Fruit fly (Drosophila melanogaster) Kc167 (cell line): ENCODE data around the gene CG10031.

ENCODE experiments used
- Myc ChIP-seq: fragments of >200 bp; optimal IDR thresholded peaks from 2 replicates; lab custom pipeline; 2017; ENCODE audit warnings: missing external identifiers
- Sin3A ChIP-seq: fragments of >200 bp; optimal IDR thresholded peaks from 2 replicates; lab custom pipeline; 2018; ENCODE audit warnings: missing external identifiers
- h ChIP-seq: fragments of >200 bp; optimal IDR thresholded peaks from 3 replicates; lab custom pipeline; 2018; ENCODE audit warnings: missing external identifiers
- insv ChIP-seq: fragments of >200 bp; optimal IDR thresholded peaks from 3 replicates; lab custom pipeline; 2018; ENCODE audit warnings: missing external identifiers
- psq ChIP-seq: fragments of >200 bp; optimal IDR thresholded peaks from 2 replicates; lab custom pipeline; 2017; ENCODE audit warnings: missing external identifiers
- ttk ChIP-seq: sonication (Bioruptor generic); optimal IDR thresholded peaks from 2 replicates; lab custom pipeline; 2017; ENCODE audit warnings: missing external identifiers

CG10031 gene

dm6 chr2L:3698992-3699514 is at the start of gene CG10031, which contains the start of gene CG42464:
Gene CG10031 (minus strand): TSS chr2L:3699092.
Gene CG42464 (plus strand): TSS chr2L:3699464.
- TF ChIP-seq insv (lab: Kevin White, UChicago) = no peak
- TF ChIP-seq Myc = no peak
- TF ChIP-seq psq (lab: Kevin White, UChicago) = no peak
- no peak for TF ChIP-seq h (lab: Kevin White, UChicago)
- TF ChIP-seq ttk (lab: Kevin White, UChicago) = no peak
- TF ChIP-seq Sin3A (lab: Kevin White, UChicago) = no peak

- TF ChIP-seq ttk (lab: Kevin White, UChicago) (no peak), insv (lab: Kevin White, UChicago) (no peak), psq (lab: Kevin White, UChicago) (no peak), Myc (no peak), h (lab: Kevin White, UChicago) (no peak), Sin3A (lab: Kevin White, UChicago) (no peak)
These were observed 49.8 kb upstream of the CG10031 start for dm6 chr2L:3748691-3749090.

dm6 chr2L:3740443-3740842 is 41.6 kb upstream of the CG10031 start:
- TF ChIP-seq insv (lab: Kevin White, UChicago) (no peak), Myc (no peak), Sin3A (lab: Kevin White, UChicago) (no peak), h (lab: Kevin White, UChicago) (no peak)

DNA sequence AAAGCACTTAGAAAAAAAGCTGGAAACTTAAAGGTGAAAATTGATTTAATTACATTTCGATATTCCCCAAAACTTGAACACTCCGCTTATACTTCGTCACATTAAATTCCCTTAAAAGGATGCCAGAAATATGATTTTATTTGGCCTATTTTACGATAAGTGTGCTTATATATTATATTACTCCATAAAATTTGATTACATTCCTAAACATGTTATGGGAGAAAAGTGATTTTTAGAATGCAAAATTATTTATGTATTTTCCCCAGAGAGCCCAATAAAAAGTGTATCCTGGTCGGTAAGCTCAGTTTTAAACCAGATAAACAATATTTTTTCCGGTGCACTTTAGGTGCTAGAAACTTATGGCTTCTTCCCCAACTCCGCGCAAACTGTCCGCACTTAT is 38.8 kb upstream of the CG10031 start:
- TF ChIP-seq psq (lab: Kevin White, UChicago) (no peak), ttk (lab: Kevin White, UChicago) (no peak), Sin3A (lab: Kevin White, UChicago) (no peak)

DNA sequence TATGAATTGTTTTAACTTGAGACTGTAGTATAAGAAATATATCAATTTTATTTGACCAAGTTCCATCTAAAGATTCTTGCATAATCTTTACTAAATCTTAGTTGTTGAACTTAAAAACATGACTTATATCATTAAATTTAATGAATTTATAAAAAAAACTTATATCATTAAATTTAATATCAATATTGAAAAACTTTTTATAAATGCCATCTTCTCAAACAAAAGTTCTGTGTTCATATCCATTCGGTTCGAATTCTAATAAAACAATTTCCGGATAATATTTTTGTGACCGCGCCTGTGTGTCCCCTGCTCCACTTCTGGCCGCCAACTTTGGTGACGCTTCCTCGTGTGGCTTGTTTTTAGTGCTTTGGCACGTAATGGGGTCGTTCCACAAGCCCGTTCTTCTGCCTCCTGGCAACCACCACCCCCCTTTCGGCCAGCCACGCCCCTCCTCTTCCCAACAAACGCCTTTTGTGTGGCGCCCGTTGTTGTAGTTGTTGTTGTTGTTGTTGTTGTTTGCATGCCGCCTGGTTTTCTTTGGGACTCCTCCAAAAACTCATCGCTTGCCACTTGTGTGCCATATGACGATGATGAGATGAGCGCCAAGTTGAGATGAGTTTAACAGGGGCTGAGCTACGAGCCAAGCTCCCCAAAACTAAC is 38.2 kb upstream of the CG10031 start:
- no peak for TF ChIP-seq psq (lab: Kevin White, UChicago)
- no peak for TF ChIP-seq Sin3A (lab: Kevin White, UChicago)
- TF ChIP-seq ttk (lab: Kevin White, UChicago) = no peak
- TF ChIP-seq insv (lab: Kevin White, UChicago) = no peak
- no peak for TF ChIP-seq Myc
- no peak for TF ChIP-seq h (lab: Kevin White, UChicago)

- no peak for TF ChIP-seq Sin3A (lab: Kevin White, UChicago)
- TF ChIP-seq h (lab: Kevin White, UChicago) = no peak
- no peak for TF ChIP-seq ttk (lab: Kevin White, UChicago)
- TF ChIP-seq psq (lab: Kevin White, UChicago) = no peak
- TF ChIP-seq insv (lab: Kevin White, UChicago) = no peak
- no peak for TF ChIP-seq Myc
These were observed 32.2 kb upstream of the CG10031 start for dm6 chr2L:3731055-3731454.

DNA sequence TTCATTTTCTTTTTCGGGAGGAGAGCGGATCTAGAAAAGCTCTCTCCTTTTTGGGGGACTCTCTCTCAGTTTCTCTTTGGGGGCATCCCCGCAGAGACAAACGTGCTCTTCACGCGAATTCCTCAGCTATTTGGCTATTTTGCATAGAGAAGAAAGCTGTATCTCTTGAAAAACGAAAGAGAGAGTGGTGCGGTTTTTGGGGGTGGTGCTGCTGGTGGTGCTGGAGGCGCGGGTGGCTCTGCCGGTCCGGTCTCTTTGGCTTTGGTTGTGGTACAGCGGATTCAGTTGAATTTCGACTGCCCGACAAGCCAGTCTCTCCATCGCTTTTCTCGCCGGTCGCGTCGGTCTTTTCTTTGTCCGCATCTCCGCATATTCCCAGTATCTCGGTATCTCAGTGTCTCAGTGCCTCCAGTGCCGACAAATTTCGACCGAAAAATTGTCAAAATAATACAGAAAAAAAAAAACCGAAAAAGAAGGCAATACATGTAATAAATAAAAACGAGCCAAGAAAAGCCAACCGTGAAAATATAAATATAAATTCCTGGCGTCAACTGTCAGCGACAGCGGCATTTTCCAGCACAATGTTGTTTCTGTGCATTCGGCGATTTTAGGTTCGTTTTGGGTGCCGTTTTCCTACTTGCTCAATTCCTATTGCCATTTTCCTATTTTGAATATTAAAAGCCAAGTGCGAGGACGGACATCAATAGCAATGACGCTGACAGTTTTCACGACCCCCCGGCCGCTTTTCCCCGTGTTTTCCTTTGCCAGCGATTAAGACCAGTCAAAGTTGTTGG is 31.5 kb upstream of the CG10031 start, which contains the start of gene CG10019:
Gene CG10019, plus strand, starts transcription at position 285 of the 794 bp plus-strand sequence.
- TF ChIP-seq h (lab: Kevin White, UChicago) (no peak), Myc (no peak), Sin3A (lab: Kevin White, UChicago) (no peak), insv (lab: Kevin White, UChicago) (no peak), psq (lab: Kevin White, UChicago) (no peak), ttk (lab: Kevin White, UChicago) (no peak)

- TF ChIP-seq Myc = no peak
- TF ChIP-seq insv (lab: Kevin White, UChicago) = no peak
- TF ChIP-seq ttk (lab: Kevin White, UChicago) = no peak
- TF ChIP-seq psq (lab: Kevin White, UChicago) = no peak
- no peak for TF ChIP-seq h (lab: Kevin White, UChicago)
- TF ChIP-seq Sin3A (lab: Kevin White, UChicago) = no peak
These were observed 30.7 kb upstream of the CG10031 start for dm6 chr2L:3729635-3730034.

- no peak for TF ChIP-seq h (lab: Kevin White, UChicago)
- TF ChIP-seq Sin3A (lab: Kevin White, UChicago) = no peak
- no peak for TF ChIP-seq insv (lab: Kevin White, UChicago)
- no peak for TF ChIP-seq Myc
- TF ChIP-seq psq (lab: Kevin White, UChicago) = no peak
- no peak for TF ChIP-seq ttk (lab: Kevin White, UChicago)
These were observed 20.6 kb upstream of the CG10031 start for dm6 chr2L:3719414-3719959.

DNA sequence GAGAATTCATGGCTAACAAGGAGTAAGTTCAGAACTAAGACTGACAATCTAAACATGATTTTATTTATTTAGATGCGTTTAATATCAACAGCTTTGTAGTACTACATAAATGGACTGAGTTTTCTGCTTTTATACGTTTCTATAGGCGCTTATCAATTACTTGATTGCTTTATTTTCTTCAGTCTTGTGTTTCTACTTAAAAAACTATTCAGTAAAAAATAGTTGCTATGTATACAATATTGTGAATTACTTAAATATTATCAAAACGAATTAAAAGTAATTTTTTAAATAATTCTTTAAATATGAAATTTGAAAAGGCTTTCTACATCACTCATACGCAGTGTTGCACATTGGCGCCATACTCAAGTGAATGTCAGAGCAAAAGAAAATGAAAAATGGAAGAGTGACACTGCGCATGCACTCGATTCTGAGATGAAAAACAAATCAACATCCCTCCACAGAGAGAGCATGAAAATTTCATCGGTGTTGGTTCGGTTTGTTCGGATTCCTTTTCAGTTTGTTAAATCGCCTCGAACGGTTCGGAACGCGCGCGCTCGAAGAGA is 18.9 kb upstream of the CG10031 start, which contains the start of the genes lectin-24A and Shaw:
Gene lectin-24A, minus strand, starts transcription at position 101 of the 563 bp plus-strand sequence.
Gene Shaw, plus strand, starts transcription at position 513 of the 563 bp plus-strand sequence.
- TF ChIP-seq psq (lab: Kevin White, UChicago) = no peak
- no peak for TF ChIP-seq h (lab: Kevin White, UChicago)
- no peak for TF ChIP-seq Myc
- no peak for TF ChIP-seq ttk (lab: Kevin White, UChicago)
- no peak for TF ChIP-seq Sin3A (lab: Kevin White, UChicago)
- no peak for TF ChIP-seq insv (lab: Kevin White, UChicago)
